Worm (Caenorhabditis elegans) whole organism, L1 larva: ENCODE data around the gene Y97E10AR.1.

Experiments
- C04F5.9 ChIP-seq: sonication (generic microtip); optimal IDR thresholded peaks from 2 replicates; lab custom pipeline; 2016; ENCODE audit warnings: missing genetic modification characterization, missing compliant biosample characterization
- C16A3.4 ChIP-seq: fragments of 150-350 bp; optimal IDR thresholded peaks from 2 replicates; lab custom pipeline; 2014; ENCODE audit warnings: missing biosample characterization, missing genetic modification characterization
- C34B4.2 ChIP-seq: sonication (generic microtip); optimal IDR thresholded peaks from 2 replicates; lab custom pipeline; 2017; ENCODE audit warnings: mild to moderate bottlenecking, missing genetic modification characterization, missing compliant biosample characterization
- alr-1 ChIP-seq: fragments of 200-800 bp; sonication (Bioruptor generic); optimal IDR thresholded peaks from 2 replicates; lab custom pipeline; 2018; ENCODE audit warnings: borderline replicate concordance, mild to moderate bottlenecking, missing genetic modification characterization, missing compliant biosample characterization
- aly-2 ChIP-seq: fragments of 150-350 bp; optimal IDR thresholded peaks from 2 replicates; lab custom pipeline; 2014; ENCODE audit warnings: missing biosample characterization, missing genetic modification characterization
- blmp-1 ChIP-seq: fragments of 150-350 bp; optimal IDR thresholded peaks from 2 replicates; lab custom pipeline; 2014; ENCODE audit warnings: missing biosample characterization, missing genetic modification characterization
- ceh-88 ChIP-seq: fragments of 200-800 bp; sonication (Bioruptor generic); IDR thresholded peaks from 2 replicates; pipeline ENCODE4 v1.3.6; 2022; ENCODE audit warnings: missing genetic modification characterization, missing compliant biosample characterization
- ceh-90 ChIP-seq: sonication (generic microtip); optimal IDR thresholded peaks from 2 replicates; lab custom pipeline; 2016; ENCODE audit warnings: missing genetic modification characterization, missing compliant biosample characterization
- ces-1 ChIP-seq: fragments of 150-350 bp; optimal IDR thresholded peaks from 2 replicates; lab custom pipeline; 2014; ENCODE audit warnings: missing biosample characterization, missing genetic modification reagents, missing genetic modification characterization
- dpl-1 ChIP-seq, 3 experiments: fragments of 150-350 bp in 2 of 3; sonication (generic microtip) in 1 of 3; optimal IDR thresholded peaks; 2 replicates each; lab custom pipeline; 2014 to 2017; ENCODE audit warnings: missing biosample characterization in 3 of 3, missing genetic modification characterization in 3 of 3, missing genetic modification reagents in 3 of 3
- dsc-1 ChIP-seq: sonication (generic microtip); optimal IDR thresholded peaks from 2 replicates; lab custom pipeline; 2016; ENCODE audit warnings: mild to moderate bottlenecking, missing genetic modification characterization, missing compliant biosample characterization
- efl-1 ChIP-seq, 4 experiments: fragments of 150-350 bp; optimal IDR thresholded peaks in 3 of 4; peaks in 1 of 4; 1 replicate in 1 of 4; 2 replicates in 3 of 4; lab custom pipeline; 2014; ENCODE audit warnings: missing biosample characterization in 2 of 4, missing genetic modification characterization in 2 of 4, missing genetic modification reagents in 2 of 4
- efl-3 ChIP-seq: fragments of 200-800 bp; sonication (Bioruptor generic); optimal IDR thresholded peaks from 2 replicates; lab custom pipeline; 2018; ENCODE audit warnings: mild to moderate bottlenecking, missing genetic modification characterization, missing compliant biosample characterization
- egl-13 ChIP-seq: sonication (generic microtip); optimal IDR thresholded peaks from 2 replicates; lab custom pipeline; 2016; ENCODE audit warnings: missing genotype, missing genetic modification reagents, missing genetic modification characterization, missing compliant biosample characterization
- egl-27 ChIP-seq, 2 experiments: fragments of 150-350 bp in 1 of 2; sonication (generic microtip); optimal IDR thresholded peaks; 3 replicates each; lab custom pipeline; 2017 to 2018; ENCODE audit warnings: missing biosample characterization in 2 of 2, missing genetic modification characterization in 2 of 2, missing genetic modification reagents in 2 of 2
- elt-2 ChIP-seq: sonication (generic microtip); optimal IDR thresholded peaks from 2 replicates; lab custom pipeline; 2016; ENCODE audit warnings: missing genetic modification characterization, mild to moderate bottlenecking, inconsistent platforms, missing compliant biosample characterization, missing genetic modification reagents
- elt-3 ChIP-seq, 6 experiments: fragments of 150-350 bp in 1 of 6; sonication (generic microtip); optimal IDR thresholded peaks; 2 replicates each; lab custom pipeline; 2017 to 2018; ENCODE audit warnings: missing biosample characterization in 6 of 6, missing genetic modification characterization in 6 of 6, inconsistent platforms in 1 of 6
- fkh-10 ChIP-seq: sonication (generic microtip); optimal IDR thresholded peaks from 2 replicates; lab custom pipeline; 2017; ENCODE audit warnings: missing biosample characterization, missing genetic modification reagents, missing genetic modification characterization
- fos-1 ChIP-seq: fragments of 150-350 bp; optimal IDR thresholded peaks from 2 replicates; lab custom pipeline; 2014; ENCODE audit warnings: missing biosample characterization, missing genetic modification characterization
- grh-1 ChIP-seq: fragments of 200-800 bp; sonication (Bioruptor generic); IDR thresholded peaks from 2 replicates; pipeline ENCODE4 v1.3.6; 2022; ENCODE audit warnings: missing genetic modification reagents, missing genetic modification characterization, missing compliant biosample characterization
- hpl-2 ChIP-seq: fragments of 150-350 bp; optimal IDR thresholded peaks from 2 replicates; lab custom pipeline; 2014; ENCODE audit warnings: missing biosample characterization, missing genetic modification reagents, missing genetic modification characterization
- irx-1 ChIP-seq: sonication (generic microtip); optimal IDR thresholded peaks from 2 replicates; lab custom pipeline; 2016; ENCODE audit warnings: missing genetic modification characterization, missing compliant biosample characterization
- lin-39 ChIP-seq: fragments of 150-350 bp; optimal IDR thresholded peaks from 2 replicates; lab custom pipeline; 2014; ENCODE audit warnings: missing biosample characterization, missing genetic modification reagents, missing genetic modification characterization
- lsy-2 ChIP-seq, 2 experiments: fragments of 150-350 bp; optimal IDR thresholded peaks; 2 replicates each; lab custom pipeline; 2014; ENCODE audit warnings: missing biosample characterization in 2 of 2, missing genetic modification characterization in 2 of 2
- mab-9 ChIP-seq: fragments of 200-800 bp; sonication (Bioruptor generic); IDR thresholded peaks from 2 replicates; pipeline ENCODE4 v1.3.6; 2022; ENCODE audit warnings: missing genetic modification reagents, missing genetic modification characterization, missing compliant biosample characterization
- mdl-1 ChIP-seq, 2 experiments: fragments of 150-350 bp; optimal IDR thresholded peaks; 2 replicates each; lab custom pipeline; 2014 to 2017; ENCODE audit warnings: missing biosample characterization in 2 of 2, missing genetic modification characterization in 2 of 2, inconsistent platforms in 1 of 2
- mef-2 ChIP-seq: fragments of 150-350 bp; optimal IDR thresholded peaks from 2 replicates; lab custom pipeline; 2014; ENCODE audit warnings: missing biosample characterization, missing genetic modification characterization
- mep-1 ChIP-seq: fragments of 150-350 bp; optimal IDR thresholded peaks from 2 replicates; lab custom pipeline; 2014; ENCODE audit warnings: missing biosample characterization, missing genetic modification characterization
- nhr-11 ChIP-seq: fragments of 150-350 bp; optimal IDR thresholded peaks from 2 replicates; lab custom pipeline; 2014; ENCODE audit warnings: missing biosample characterization, missing genetic modification characterization
- nhr-19 ChIP-seq: fragments of 200-800 bp; sonication (Bioruptor generic); conservative IDR thresholded peaks from 2 replicates; pipeline ENCODE4 v1.3.6; 2022; ENCODE audit warnings: missing genetic modification characterization, missing compliant biosample characterization
- nhr-20 ChIP-seq: sonication (generic microtip); optimal IDR thresholded peaks from 2 replicates; lab custom pipeline; 2016; ENCODE audit warnings: mild to moderate bottlenecking, missing genetic modification characterization, missing compliant biosample characterization
- nhr-237 ChIP-seq: fragments of 150-350 bp; optimal IDR thresholded peaks from 2 replicates; lab custom pipeline; 2014; ENCODE audit warnings: missing biosample characterization, missing genetic modification characterization
- nhr-28 ChIP-seq: fragments of 150-350 bp; optimal IDR thresholded peaks from 2 replicates; lab custom pipeline; 2014; ENCODE audit warnings: missing biosample characterization, missing genetic modification characterization
- nhr-47 ChIP-seq: sonication (generic microtip); optimal IDR thresholded peaks from 2 replicates; lab custom pipeline; 2016; ENCODE audit warnings: mild to moderate bottlenecking, missing genetic modification characterization, moderate library complexity, missing compliant biosample characterization
- nhr-71 ChIP-seq: sonication (generic microtip); optimal IDR thresholded peaks from 2 replicates; lab custom pipeline; 2016; ENCODE audit warnings: mild to moderate bottlenecking, missing genetic modification characterization, moderate library complexity, missing compliant biosample characterization
- nhr-76 ChIP-seq: sonication (generic microtip); optimal IDR thresholded peaks from 2 replicates; lab custom pipeline; 2017; ENCODE audit warnings: missing biosample characterization, missing genetic modification characterization
- nhr-84 ChIP-seq: sonication (generic microtip); optimal IDR thresholded peaks from 2 replicates; lab custom pipeline; 2017; ENCODE audit warnings: missing biosample characterization, missing genetic modification characterization
- nhr-85 ChIP-seq: sonication (generic microtip); peaks from one replicate; lab custom pipeline; 2016; ENCODE audit warnings: missing genetic modification characterization, inconsistent platforms, missing compliant biosample characterization
- nhr-90 ChIP-seq: sonication (generic microtip); optimal IDR thresholded peaks from 2 replicates; lab custom pipeline; 2016; ENCODE audit warnings: mild to moderate bottlenecking, missing genetic modification characterization, missing compliant biosample characterization; ENCODE audit not compliant: poor library complexity
- pax-3 ChIP-seq: fragments of 200-800 bp; sonication (Bioruptor generic); optimal IDR thresholded peaks from 2 replicates; lab custom pipeline; 2018; ENCODE audit warnings: mild to moderate bottlenecking, missing genetic modification characterization, moderate library complexity, missing compliant biosample characterization
- pqm-1 ChIP-seq: sonication (generic microtip); optimal IDR thresholded peaks from 3 replicates; lab custom pipeline; 2017; ENCODE audit warnings: missing biosample characterization, missing genetic modification characterization
- snpc-4 ChIP-seq: fragments of 150-350 bp; optimal IDR thresholded peaks from 2 replicates; lab custom pipeline; 2014; ENCODE audit warnings: missing biosample characterization, missing genetic modification characterization
- sptf-1 ChIP-seq: fragments of 150-350 bp; optimal IDR thresholded peaks from 2 replicates; lab custom pipeline; 2014; ENCODE audit warnings: missing biosample characterization, missing genetic modification characterization
- sup-37 ChIP-seq: fragments of 200-800 bp; sonication (Bioruptor generic); optimal IDR thresholded peaks from 2 replicates; lab custom pipeline; 2018; ENCODE audit warnings: mild to moderate bottlenecking, missing genetic modification characterization, missing compliant biosample characterization
- swsn-7 ChIP-seq: sonication (generic microtip); optimal IDR thresholded peaks from 2 replicates; lab custom pipeline; 2016; ENCODE audit warnings: missing genetic modification characterization, missing compliant biosample characterization
- tbx-2 ChIP-seq: sonication (generic microtip); optimal IDR thresholded peaks from 2 replicates; lab custom pipeline; 2016; ENCODE audit warnings: missing genetic modification characterization, missing compliant biosample characterization
- tlp-1 ChIP-seq: fragments of 150-350 bp; optimal IDR thresholded peaks from 2 replicates; lab custom pipeline; 2014; ENCODE audit warnings: missing biosample characterization, missing genetic modification characterization
- unc-130 ChIP-seq: fragments of 150-350 bp; optimal IDR thresholded peaks from 2 replicates; lab custom pipeline; 2017; ENCODE audit warnings: missing biosample characterization, missing genetic modification characterization, inconsistent platforms
- unc-62 ChIP-seq: fragments of 150-350 bp; optimal IDR thresholded peaks from 2 replicates; lab custom pipeline; 2014; ENCODE audit warnings: missing biosample characterization, missing genetic modification reagents, missing genetic modification characterization
- unc-86 ChIP-seq: sonication (generic microtip); optimal IDR thresholded peaks from 2 replicates; lab custom pipeline; 2016; ENCODE audit warnings: missing genetic modification characterization, missing compliant biosample characterization
- unc-98 ChIP-seq: fragments of 200-800 bp; sonication (Bioruptor generic); IDR thresholded peaks from 2 replicates; pipeline ENCODE4 v1.3.6; 2022; ENCODE audit warnings: missing genetic modification characterization, missing compliant biosample characterization
- vab-15 ChIP-seq: sonication (generic microtip); optimal IDR thresholded peaks from 2 replicates; lab custom pipeline; 2017; ENCODE audit warnings: missing genotype, mild to moderate bottlenecking, missing genetic modification characterization, missing compliant biosample characterization
- zag-1 ChIP-seq: fragments of 150-350 bp; optimal IDR thresholded peaks from 2 replicates; lab custom pipeline; 2014; ENCODE audit warnings: missing biosample characterization, missing genetic modification characterization
- zip-4 ChIP-seq: fragments of 200-800 bp; sonication (Bioruptor generic); optimal IDR thresholded peaks from 2 replicates; lab custom pipeline; 2018; ENCODE audit warnings: mild to moderate bottlenecking, missing genetic modification characterization, moderate library complexity, missing compliant biosample characterization

The Y97E10AR.1 gene

DNA sequence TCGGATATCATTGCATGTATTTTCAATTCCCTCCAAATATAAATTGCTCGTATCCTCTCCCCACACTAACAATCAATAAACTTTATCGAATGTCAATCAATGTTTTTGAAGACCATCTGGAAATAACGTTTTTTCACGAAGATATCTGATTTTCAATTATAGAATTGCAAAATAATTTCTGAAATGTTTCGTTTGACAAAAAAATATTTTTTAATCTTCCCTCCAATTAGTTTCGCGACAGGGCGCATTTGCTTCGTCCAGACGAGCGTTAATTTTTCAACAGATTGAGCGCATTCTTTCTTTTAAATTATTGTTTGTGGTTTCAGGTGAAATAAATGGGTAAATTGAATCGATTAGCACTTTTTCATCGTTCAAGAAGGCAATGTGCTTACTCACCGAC is 29.9 kb downstream of the Y97E10AR.1 start, which contains the start of gene vars-1:
Gene vars-1, plus strand, starts transcription at position 291 of the 400 bp plus-strand sequence.
- TF ChIP-seq lin-39 (tag; lab: Kevin White, UChicago) (peak; percentile 6), fos-1 (tag; lab: Kevin White, UChicago) (peak; percentile 18), pqm-1 (no peak), nhr-28 (tag; lab: Kevin White, UChicago) (no peak), elt-3 (tag; optimal IDR thresholded peaks at IDR 0.05; lab: Kevin White, UChicago) (no peak), nhr-85 (tag; lab: Kevin White, UChicago) (peak; percentile 65), nhr-237 (tag; lab: Kevin White, UChicago) (no peak), C34B4.2 (tag; lab: Kevin White, UChicago) (no peak), nhr-84 (tag; lab: Kevin White, UChicago) (no peak), sptf-1 (tag; lab: Kevin White, UChicago) (no peak), ceh-90 (no peak), dsc-1 (tag; lab: Kevin White, UChicago) (peak; percentile 51), nhr-76 (tag; lab: Kevin White, UChicago) (no peak), elt-2 (tag; lab: Kevin White, UChicago) (peak; percentile 10), nhr-47 (tag; lab: Kevin White, UChicago) (peak; percentile 70), alr-1 (no peak), efl-1 (optimal IDR thresholded peaks at IDR 0.05; lab: Kevin White, UChicago) (peak; percentile 97 to 99), efl-1 (GFP tag; optimal IDR thresholded peaks at IDR 0.05 in 1 of 2; lab: Kevin White, UChicago) (peak; percentile 97 to 100), ceh-88 (GFP tag; lab: Robert Waterston, UW) (no peak), egl-13 (tag; lab: Kevin White, UChicago) (no peak), tbx-2 (tag; lab: Kevin White, UChicago) (peak; percentile 66), sup-37 (GFP tag; lab: Kevin White, UChicago) (no peak), blmp-1 (tag; lab: Kevin White, UChicago) (peak; percentile 70), ces-1 (GFP tag; lab: Kevin White, UChicago) (no peak), fkh-10 (no peak), C04F5.9 (tag; lab: Kevin White, UChicago) (no peak), zip-4 (GFP tag; lab: Kevin White, UChicago) (no peak), C16A3.4 (peak; percentile 67), snpc-4 (no peak), nhr-71 (tag; lab: Kevin White, UChicago) (peak; percentile 74), dpl-1 (GFP tag; optimal IDR thresholded peaks at IDR 0.05; lab: Kevin White, UChicago) (peak; percentile 92 to 97 (median 97)), mep-1 (tag; lab: Kevin White, UChicago) (no peak), pax-3 (tag; lab: Kevin White, UChicago) (no peak), lsy-2 (tag; optimal IDR thresholded peaks at IDR 0.05; lab: Kevin White, UChicago) (peak; percentile 74 to 84), swsn-7 (tag; lab: Kevin White, UChicago) (peak; percentile 53), unc-98 (no peak), egl-27 (tag; optimal IDR thresholded peaks at IDR 0.05; lab: Kevin White, UChicago) (no peak), unc-130 (tag; lab: Kevin White, UChicago) (peak; percentile 63), grh-1 (GFP tag; lab: Robert Waterston, UW) (no peak), irx-1 (tag; lab: Kevin White, UChicago) (peak; percentile 48), unc-86 (tag; lab: Kevin White, UChicago) (peak; percentile 39), mef-2 (tag; lab: Kevin White, UChicago) (no peak), hpl-2 (GFP tag; lab: Kevin White, UChicago) (no peak), mab-9 (GFP tag; lab: Robert Waterston, UW) (no peak), tlp-1 (tag; lab: Kevin White, UChicago) (no peak), aly-2 (tag; lab: Kevin White, UChicago) (peak; percentile 0), zag-1 (tag; lab: Kevin White, UChicago) (no peak), nhr-90 (tag; lab: Kevin White, UChicago) (peak; percentile 61), efl-3 (GFP tag; lab: Kevin White, UChicago) (no peak), vab-15 (tag; lab: Kevin White, UChicago) (no peak), nhr-20 (peak; percentile 71), nhr-11 (tag; lab: Kevin White, UChicago) (no peak), nhr-19 (GFP tag; lab: Robert Waterston, UW) (peak; percentile 63), mdl-1 (tag; optimal IDR thresholded peaks at IDR 0.05; lab: Kevin White, UChicago) (peak in 1 of 2 experiments; percentile 7), unc-62 (GFP tag; lab: Kevin White, UChicago) (no peak)
